Worm (Caenorhabditis elegans): ENCODE measurements around the gene F52B11.5.

DNA sequence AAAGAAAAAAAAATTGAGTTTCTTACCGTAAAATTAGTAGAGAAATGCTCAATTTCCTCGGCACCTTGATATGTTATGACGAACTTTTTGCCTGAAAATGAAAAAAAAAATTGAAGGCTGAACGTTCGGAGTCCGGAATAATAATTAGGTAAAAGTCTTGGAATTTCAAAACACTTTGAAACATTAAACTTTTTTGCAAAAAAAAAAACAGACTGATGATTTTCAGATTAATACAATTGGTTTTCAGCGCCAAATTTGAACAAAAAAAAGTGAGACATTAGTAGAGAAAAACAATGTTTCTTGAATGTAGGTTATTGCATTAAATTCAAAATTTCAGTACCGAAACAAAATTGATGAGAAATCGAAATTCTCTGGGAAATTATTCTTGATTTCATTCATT is 20.9 kb upstream of the F52B11.5 start, which contains the start of gene nkcc-1:
- TF ChIP-seq ces-1 (GFP tag; optimal IDR thresholded peaks at IDR 0.05): no peak
- no peak for TF ChIP-seq nhr-12 (tag; optimal IDR thresholded peaks at IDR 0.05)
- no peak for TF ChIP-seq snpc-4 (tag; optimal IDR thresholded peaks at IDR 0.05)
- no peak for TF ChIP-seq ztf-11 (tag; optimal IDR thresholded peaks at IDR 0.05)

All from whole organism, mixed stage, embryonic.